Fruit fly (Drosophila melanogaster) whole organism, wandering third instar larva: ENCODE data around the gene CG1074.

Experiments used
- Abd-B ChIP-seq: fragments of >200 bp; optimal IDR thresholded peaks from 2 replicates; lab custom pipeline; 2017; ENCODE audit warnings: missing biosample characterization, missing genetic modification characterization
- CG32264 ChIP-seq: fragments of 200-800 bp; sonication (Bioruptor generic); optimal IDR thresholded peaks from 2 replicates; lab custom pipeline; 2016; ENCODE audit warnings: missing biosample characterization, missing genetic modification characterization
- CG9705 ChIP-seq: fragments of 200-800 bp; sonication (Bioruptor generic); optimal IDR thresholded peaks from 2 replicates; lab custom pipeline; 2018; ENCODE audit warnings: missing biosample characterization, mild to moderate bottlenecking, missing genetic modification characterization
- Dfd ChIP-seq: fragments of >200 bp; optimal IDR thresholded peaks from 2 replicates; lab custom pipeline; 2017; ENCODE audit warnings: missing biosample characterization, missing genetic modification characterization
- Dif ChIP-seq: fragments of 200-275, 200-300 bp; sonication (Bioruptor generic); optimal IDR thresholded peaks from 2 replicates; lab custom pipeline; 2018; ENCODE audit warnings: missing biosample characterization, missing genetic modification characterization; ENCODE audit not compliant: partially characterized antibody
- HLH106 ChIP-seq: fragments of 200-800 bp; optimal IDR thresholded peaks from 3 replicates; lab custom pipeline; 2019; ENCODE audit warnings: missing biosample characterization, mild to moderate bottlenecking, missing genetic modification characterization, moderate library complexity
- Hnf4 ChIP-seq: fragments of 200-800 bp; sonication (Bioruptor generic); optimal IDR thresholded peaks from 2 replicates; lab custom pipeline; 2016; ENCODE audit warnings: missing biosample characterization, mild to moderate bottlenecking, missing genetic modification characterization
- Hr78 ChIP-seq: fragments of >200 bp; optimal IDR thresholded peaks from 2 replicates; lab custom pipeline; 2017; ENCODE audit warnings: missing biosample characterization, missing genetic modification characterization
- Hr83 ChIP-seq: fragments of 200-300 bp; sonication (Bioruptor generic); optimal IDR thresholded peaks from 2 replicates; lab custom pipeline; 2016; ENCODE audit warnings: missing biosample characterization, mild to moderate bottlenecking, missing genetic modification characterization, moderate library complexity; ENCODE audit not compliant: poor library complexity, severe bottlenecking
- Mio ChIP-seq: sonication (Bioruptor generic); optimal IDR thresholded peaks from 2 replicates; lab custom pipeline; 2016; ENCODE audit warnings: missing biosample characterization, missing genetic modification characterization
- N ChIP-seq: fragments of >200 bp; optimal IDR thresholded peaks from 2 replicates; lab custom pipeline; 2018; ENCODE audit warnings: missing biosample characterization, missing external identifiers, missing genetic modification characterization
- Rel ChIP-seq, 2 experiments: fragments of 200-800 bp; sonication (Bioruptor generic) in 1 of 2; optimal IDR thresholded peaks; 2 replicates in 1 of 2; 3 replicates in 1 of 2; lab custom pipeline; 2016 to 2019; ENCODE audit warnings: mild to moderate bottlenecking in 2 of 2, missing biosample characterization in 2 of 2, missing genetic modification characterization in 2 of 2, moderate library complexity in 1 of 2
- Sp1 ChIP-seq: fragments of 200-800 bp; sonication (Bioruptor generic); optimal IDR thresholded peaks from 3 replicates; lab custom pipeline; 2019; ENCODE audit warnings: missing biosample characterization, mild to moderate bottlenecking, missing genetic modification characterization, moderate library complexity
- br ChIP-seq: fragments of 200-800 bp; sonication (Bioruptor generic); optimal IDR thresholded peaks from 2 replicates; lab custom pipeline; 2016; ENCODE audit warnings: missing biosample characterization, missing genetic modification characterization
- brk ChIP-seq: fragments of 200-800 bp; sonication (Bioruptor generic); optimal IDR thresholded peaks from 2 replicates; lab custom pipeline; 2016; ENCODE audit warnings: missing biosample characterization, mild to moderate bottlenecking, missing genetic modification characterization
- dl ChIP-seq, 2 experiments: fragments of 175-275, 200-275 bp in 1 of 2; fragments of 200-275 bp in 1 of 2; sonication (Bioruptor generic); optimal IDR thresholded peaks; lab custom pipeline; 2018; ENCODE audit warnings: mild to moderate bottlenecking in 2 of 2, missing biosample characterization in 2 of 2, missing genetic modification characterization in 2 of 2, moderate library complexity in 2 of 2; ENCODE audit not compliant: partially characterized antibody in 2 of 2, insufficient read depth in 1 of 2
- dmrt93B ChIP-seq: fragments of 200-800 bp; sonication (Bioruptor generic); optimal IDR thresholded peaks from 2 replicates; lab custom pipeline; 2018; ENCODE audit warnings: missing biosample characterization, mild to moderate bottlenecking, missing genetic modification characterization
- ey ChIP-seq: fragments of 200-800 bp; sonication (Bioruptor generic); optimal IDR thresholded peaks from 2 replicates; lab custom pipeline; 2016; ENCODE audit warnings: missing biosample characterization, missing genetic modification characterization
- foxo ChIP-seq, 2 experiments: fragments of 200-800 bp; sonication (Bioruptor generic); optimal IDR thresholded peaks; 2 replicates in 1 of 2; 3 replicates in 1 of 2; lab custom pipeline; 2016 to 2017; ENCODE audit warnings: missing biosample characterization in 2 of 2, missing genetic modification characterization in 2 of 2
- fru ChIP-seq: fragments of 200-800 bp; sonication (Bioruptor generic); optimal IDR thresholded peaks from 3 replicates; lab custom pipeline; 2016; ENCODE audit warnings: missing biosample characterization, mild to moderate bottlenecking, missing genetic modification characterization
- h ChIP-seq: fragments of 200-800 bp; sonication (Bioruptor generic); optimal IDR thresholded peaks from 3 replicates; lab custom pipeline; 2016; ENCODE audit warnings: missing biosample characterization, mild to moderate bottlenecking, missing genetic modification characterization
- jim ChIP-seq: fragments of 175-275, 200-325 bp; sonication (Bioruptor generic); optimal IDR thresholded peaks from 2 replicates; lab custom pipeline; 2016; ENCODE audit warnings: missing biosample characterization, mild to moderate bottlenecking, missing genetic modification characterization
- lola ChIP-seq: fragments of >200 bp; optimal IDR thresholded peaks from 2 replicates; lab custom pipeline; 2017; ENCODE audit warnings: missing biosample characterization, missing genetic modification characterization
- pan ChIP-seq: fragments of >200 bp; optimal IDR thresholded peaks from 2 replicates; lab custom pipeline; 2017
- rgr ChIP-seq: fragments of 200-800 bp; sonication (Bioruptor generic); optimal IDR thresholded peaks from 3 replicates; lab custom pipeline; 2016; ENCODE audit warnings: missing biosample characterization, mild to moderate bottlenecking, missing genetic modification characterization
- sage ChIP-seq: fragments of 200-800 bp; sonication (Bioruptor generic); optimal IDR thresholded peaks from 2 replicates; lab custom pipeline; 2016; ENCODE audit warnings: missing biosample characterization, mild to moderate bottlenecking, missing genetic modification characterization
- sv ChIP-seq: fragments of 200-800 bp; sonication (Bioruptor generic); optimal IDR thresholded peaks from 3 replicates; lab custom pipeline; 2016; ENCODE audit warnings: missing biosample characterization, missing genetic modification characterization
- tai ChIP-seq: sonication (Bioruptor generic); optimal IDR thresholded peaks from 2 replicates; lab custom pipeline; 2016; ENCODE audit warnings: missing biosample characterization, missing genetic modification characterization
- woc ChIP-seq: sonication (Bioruptor generic); optimal IDR thresholded peaks from 2 replicates; lab custom pipeline; 2016; ENCODE audit warnings: missing biosample characterization, mild to moderate bottlenecking, missing genetic modification characterization

CG1074 gene

DNA sequence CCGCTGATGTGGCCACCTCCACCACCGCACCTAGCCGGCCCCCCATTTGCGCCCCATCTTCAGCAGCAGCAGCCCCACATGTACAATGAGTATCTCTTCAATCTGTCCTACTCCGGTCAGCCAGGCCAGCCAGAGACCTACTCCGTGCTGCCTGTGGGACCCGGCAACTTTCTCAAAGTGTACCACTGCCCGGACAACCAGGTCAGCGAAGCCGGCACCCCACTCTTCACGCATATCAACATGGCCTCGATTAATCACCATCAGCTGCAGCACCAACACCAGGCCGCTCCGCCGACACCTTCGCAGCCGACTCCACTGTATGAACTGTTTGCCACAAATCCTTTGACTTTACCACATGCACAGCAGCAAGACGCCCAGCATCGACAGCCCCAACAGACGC is 4.1 kb downstream of the CG1074 start:
- TF ChIP-seq h (GFP tag; lab: Kevin White, UChicago): no peak
- no peak for TF ChIP-seq foxo (GFP tag; optimal IDR thresholded peaks at IDR 0.05; lab: Kevin White, UChicago)
- TF ChIP-seq Dfd (GFP tag; lab: Kevin White, UChicago): no peak
- no peak for TF ChIP-seq Hnf4 (GFP tag; lab: Kevin White, UChicago)
- no peak for TF ChIP-seq Mio (GFP tag; lab: Kevin White, UChicago)
- TF ChIP-seq fru (GFP tag; lab: Kevin White, UChicago): no peak

DNA sequence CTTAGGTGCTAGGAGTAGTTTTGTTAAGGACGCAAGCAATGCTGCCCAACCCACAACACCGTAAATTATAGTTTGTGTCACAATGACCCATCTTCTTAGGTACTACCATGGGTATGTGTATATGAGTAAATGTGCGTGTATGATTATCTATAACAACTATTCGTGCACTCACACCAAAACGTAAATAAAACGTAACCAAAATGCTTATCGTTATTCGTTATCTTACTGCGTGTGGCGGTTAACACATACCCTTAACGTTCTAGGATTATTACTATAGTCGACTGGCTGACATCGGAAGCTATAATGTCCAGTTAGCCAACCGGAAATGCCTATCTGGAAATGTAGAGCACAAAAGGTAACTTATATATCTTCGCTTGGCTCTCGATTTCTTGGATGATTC is 11.3 kb downstream of the CG1074 start:
- TF ChIP-seq fru (GFP tag; lab: Kevin White, UChicago): no peak
- no peak for TF ChIP-seq rgr (GFP tag; lab: Kevin White, UChicago)
- no peak for TF ChIP-seq HLH106
- no peak for TF ChIP-seq ey
- no peak for TF ChIP-seq Sp1 (GFP tag; lab: Kevin White, UChicago)
- no peak for TF ChIP-seq N (GFP tag; lab: Kevin White, UChicago)
- no peak for TF ChIP-seq lola (GFP tag; lab: Kevin White, UChicago)

DNA sequence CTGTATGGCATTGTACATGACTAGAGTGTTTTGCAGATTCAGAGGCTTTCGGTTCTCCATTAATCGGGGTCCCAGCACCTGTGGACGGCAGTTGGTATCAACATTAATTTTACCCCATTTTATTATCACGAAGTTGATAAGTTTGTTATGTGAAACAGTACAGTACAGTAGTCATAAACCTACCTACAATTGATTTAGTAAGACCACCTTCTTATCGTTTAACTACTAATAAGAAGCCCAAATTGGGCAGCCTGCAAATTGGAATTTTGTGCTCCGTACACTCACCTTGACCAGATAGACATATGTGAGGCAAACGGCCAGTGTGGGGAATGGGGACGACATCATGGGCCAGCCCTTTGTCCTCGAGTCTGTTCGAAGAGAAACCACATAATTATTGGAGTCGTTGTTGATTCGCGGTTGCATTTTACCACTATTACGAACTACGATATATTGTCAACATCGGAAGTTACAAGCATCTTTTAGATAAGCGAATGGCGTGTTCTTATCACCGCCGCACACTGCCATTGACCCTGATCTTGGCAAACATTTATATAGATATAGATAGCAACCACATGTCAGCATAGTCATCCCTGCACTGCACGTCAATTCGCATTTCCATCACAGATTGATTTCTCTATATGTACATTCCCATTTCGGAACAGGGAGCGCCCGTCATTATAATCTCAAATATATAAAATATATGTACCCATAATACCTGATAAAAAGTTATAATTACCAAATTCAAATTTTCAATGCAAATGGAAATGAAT is 12.9 kb downstream of the CG1074 start:
- TF ChIP-seq sage (GFP tag; lab: Kevin White, UChicago) (no peak), Rel (GFP tag; optimal IDR thresholded peaks at IDR 0.05; lab: Kevin White, UChicago) (no peak), Rel (tag; optimal IDR thresholded peaks at IDR 0.05; lab: Kevin White, UChicago) (peak; percentile 50), rgr (GFP tag; lab: Kevin White, UChicago) (peak; percentile 56), Mio (GFP tag; lab: Kevin White, UChicago) (no peak), woc (GFP tag; lab: Kevin White, UChicago) (no peak), brk (GFP tag; lab: Kevin White, UChicago) (no peak), Dif (GFP tag; lab: Kevin White, UChicago) (no peak), tai (GFP tag; lab: Kevin White, UChicago) (no peak), lola (GFP tag; lab: Kevin White, UChicago) (no peak)
- TF ChIP-seq, all 38 proteins: peak for 2

DNA sequence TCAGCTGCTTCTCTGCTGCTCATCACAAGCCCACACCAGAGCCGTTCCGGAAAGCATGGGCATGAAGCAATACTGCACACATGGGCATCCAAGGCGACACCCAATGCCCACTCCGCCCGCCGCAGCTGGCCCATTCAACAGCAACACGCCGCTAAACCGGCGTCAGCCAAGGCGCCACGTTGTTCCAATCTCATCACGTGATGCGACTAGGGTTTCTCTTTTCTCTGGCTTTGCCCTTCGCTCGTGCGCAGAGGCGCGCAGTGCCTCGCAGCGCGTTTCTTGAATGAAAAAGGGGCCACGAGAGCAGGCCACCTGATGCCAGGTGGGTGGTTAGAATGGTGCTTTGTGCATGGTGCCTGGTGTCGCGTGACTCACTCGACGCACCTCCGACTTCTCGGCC is 15.5 kb downstream of the CG1074 start:
- TF ChIP-seq rgr (GFP tag; lab: Kevin White, UChicago) (no peak), jim (GFP tag; lab: Kevin White, UChicago) (no peak), dmrt93B (no peak), foxo (GFP tag; optimal IDR thresholded peaks at IDR 0.05; lab: Kevin White, UChicago) (no peak), Dfd (GFP tag; lab: Kevin White, UChicago) (no peak), CG9705 (GFP tag; lab: Kevin White, UChicago) (no peak), sv (GFP tag; lab: Kevin White, UChicago) (no peak), N (GFP tag; lab: Kevin White, UChicago) (no peak), lola (GFP tag; lab: Kevin White, UChicago) (no peak), pan (no peak), Hr78 (no peak), dl (GFP tag; optimal IDR thresholded peaks at IDR 0.05; lab: Kevin White, UChicago; ENCODE audit: insufficient read depth in 1 of 2, partially characterized antibody in 2 of 2) (no peak), br (GFP tag; lab: Kevin White, UChicago) (no peak), Dif (GFP tag; lab: Kevin White, UChicago) (no peak)

DNA sequence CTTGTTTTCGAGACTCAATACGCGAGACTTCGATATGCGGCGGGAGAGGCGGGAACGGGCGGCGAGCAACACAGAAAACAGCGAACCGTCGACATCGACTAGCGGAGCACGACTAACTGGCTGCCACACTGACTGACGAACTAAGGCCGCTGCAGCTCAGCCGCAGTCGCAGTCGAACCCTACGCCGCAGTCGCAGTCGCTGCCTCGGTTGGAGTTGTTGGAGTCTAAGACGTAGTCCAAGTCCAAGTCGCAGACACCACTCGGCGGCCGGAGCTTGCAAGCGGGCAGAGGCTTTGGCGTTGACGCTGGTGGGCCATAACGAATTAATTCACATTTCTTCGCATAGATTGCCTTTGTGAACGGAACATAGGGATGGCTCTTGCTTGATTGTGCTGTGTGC is 17.0 kb downstream of the CG1074 start:
- TF ChIP-seq sage (GFP tag; lab: Kevin White, UChicago) (no peak), h (GFP tag; lab: Kevin White, UChicago) (no peak), Abd-B (GFP tag; lab: Kevin White, UChicago) (no peak), Hnf4 (GFP tag; lab: Kevin White, UChicago) (no peak), Dfd (GFP tag; lab: Kevin White, UChicago) (no peak), Sp1 (GFP tag; lab: Kevin White, UChicago) (no peak), ey (no peak), Dif (GFP tag; lab: Kevin White, UChicago) (no peak), pan (no peak), CG32264 (GFP tag; lab: Kevin White, UChicago) (no peak), Mio (GFP tag; lab: Kevin White, UChicago) (no peak), Hr83 (GFP tag; lab: Kevin White, UChicago) (no peak)
